Worm (Caenorhabditis elegans) whole organism, late embryonic: Measurements from ENCODE around the gene ver-4.

Source experiments
- dve-1 ChIP-seq: sonication (generic microtip); optimal IDR thresholded peaks from 2 replicates; lab custom pipeline; 2017; ENCODE audit warnings: antibody characterized with exemption, mild to moderate bottlenecking, missing genetic modification characterization, missing compliant biosample characterization
- fkh-6 ChIP-seq: sonication (generic microtip); optimal IDR thresholded peaks from 2 replicates; lab custom pipeline; 2016; ENCODE audit warnings: missing genetic modification characterization, missing compliant biosample characterization
- hlh-13 ChIP-seq: fragments of 200-800 bp; sonication (Bioruptor generic); optimal IDR thresholded peaks from 2 replicates; lab custom pipeline; 2018; ENCODE audit warnings: mild to moderate bottlenecking, missing genetic modification characterization, missing compliant biosample characterization
- hlh-15 ChIP-seq: sonication (generic microtip); optimal IDR thresholded peaks from 2 replicates; lab custom pipeline; 2016; ENCODE audit warnings: missing genetic modification characterization, missing compliant biosample characterization
- pag-3 ChIP-seq: sonication (generic microtip); optimal IDR thresholded peaks from 2 replicates; lab custom pipeline; 2016; ENCODE audit warnings: missing compliant biosample characterization, missing genetic modification characterization, borderline replicate concordance
- sdc-2 ChIP-seq: sonication (generic microtip); optimal IDR thresholded peaks from 2 replicates; lab custom pipeline; 2016; ENCODE audit warnings: missing genotype, missing genetic modification characterization, missing compliant biosample characterization
- unc-42 ChIP-seq: sonication (generic microtip); optimal IDR thresholded peaks from 2 replicates; lab custom pipeline; 2016; ENCODE audit warnings: missing genotype, missing genetic modification characterization, missing compliant biosample characterization
- ztf-16 ChIP-seq: sonication (generic microtip); optimal IDR thresholded peaks from 2 replicates; lab custom pipeline; 2017; ENCODE audit warnings: missing genetic modification characterization, missing compliant biosample characterization

ce11 chrX:10999176-10999575 lies 17.0 kb downstream of the ver-4 start, which contains the start of gene F59F3.6:
- TF ChIP-seq ztf-16 (tag; lab: Kevin White, UChicago) (no peak), fkh-6 (no peak), dve-1 (tag; lab: Kevin White, UChicago) (no peak), hlh-15 (tag; lab: Kevin White, UChicago) (no peak), hlh-13 (GFP tag; lab: Kevin White, UChicago) (no peak), unc-42 (tag; lab: Kevin White, UChicago) (no peak), pag-3 (tag; lab: Kevin White, UChicago) (no peak), sdc-2 (tag; lab: Kevin White, UChicago) (no peak)
